Worm (Caenorhabditis elegans): Measurements from ENCODE around the gene spp-10.

ce11 chrIV:8512679-8513078 lies 35.7 kb downstream of the spp-10 start, which contains the start of gene C09G4.4:
- no peak for TF ChIP-seq gei-8 (GFP tag; optimal IDR thresholded peaks at IDR 0.05)
- TF ChIP-seq F26F4.8 (GFP tag; conservative IDR thresholded peaks at IDR 0.05), result no peak
- TF ChIP-seq ZK546.5 (tag; optimal IDR thresholded peaks at IDR 0.05), result no peak
- no peak for TF ChIP-seq pqm-1 (tag; optimal IDR thresholded peaks at IDR 0.05)
- no peak for TF ChIP-seq unc-62 (GFP tag; optimal IDR thresholded peaks at IDR 0.05 in 1 of 2)
- TF ChIP-seq unc-62 (tag; optimal IDR thresholded peaks at IDR 0.05), result no peak
- no peak for TF ChIP-seq hif-1 (tag; optimal IDR thresholded peaks at IDR 0.05)
- TF ChIP-seq lin-15B (tag; optimal IDR thresholded peaks at IDR 0.05), result no peak
